Worm (Caenorhabditis elegans): ENCODE data around the gene T27E7.9.

The T27E7.9 gene

ce11 chrIV:14506042-14506441 is 43.2 kb downstream of the T27E7.9 start:
- TF ChIP-seq ztf-29 (GFP tag; IDR thresholded peaks at IDR 0.05), result no peak

ce11 chrIV:14505066-14505465 is 44.1 kb downstream of the T27E7.9 start, which contains the start of gene tag-273:
TSS of gene tag-273 (minus strand) at chrIV:14505166.
- TF ChIP-seq tab-1 (GFP tag; IDR thresholded peaks at IDR 0.05), result no peak
- TF ChIP-seq ztf-23 (GFP tag; IDR thresholded peaks at IDR 0.05), result no peak
- no peak for TF ChIP-seq flt-1 (GFP tag; IDR thresholded peaks at IDR 0.05)
- TF ChIP-seq cog-1 (tag; optimal IDR thresholded peaks at IDR 0.05), result no peak
- TF ChIP-seq T22C8.4 (GFP tag; IDR thresholded peaks at IDR 0.05), result no peak
